In genomic region chr2L:5376442-5376841, dm6 we compare ENCODE assay signal across 1 fruit fly cellular context.
TF ChIP-seq lines count a peak whose summit lies in the region.

No protein-coding gene starts in this region.

TF ChIP-seq in whole organism, embryonic, 481 proteins besides CTCF, POLR2A, EP300 and RAD21 (continued from another document):
- TF ChIP-seq YL-1 (GFP tag; optimal IDR thresholded peaks at IDR 0.05; lab: Kevin White, UChicago) (no peak), Hr51 (GFP tag; optimal IDR thresholded peaks at IDR 0.05; lab: Kevin White, UChicago) (no peak), Ssrp (tag; optimal IDR thresholded peaks at IDR 0.05; lab: Kevin White, UChicago) (no peak), ap (GFP tag; IDR thresholded peaks at IDR 0.05; lab: Robert Waterston, UW) (no peak), grn (GFP tag; optimal IDR thresholded peaks at IDR 0.05; lab: Kevin White, UChicago) (no peak), da (GFP tag; optimal IDR thresholded peaks at IDR 0.05; lab: Kevin White, UChicago) (no peak), peb (GFP tag; IDR thresholded peaks at IDR 0.05; lab: Robert Waterston, UW) (no peak), HLH54F (GFP tag; optimal IDR thresholded peaks at IDR 0.05; lab: Kevin White, UChicago) (no peak)
